Fruit fly (Drosophila melanogaster) whole organism, pupa: Measurements from ENCODE around the gene CG5984.

Experiments used
- CG17806 ChIP-seq: fragments of 200-800 bp; sonication (Bioruptor generic); optimal IDR thresholded peaks from 2 replicates; lab custom pipeline; 2018; ENCODE audit warnings: missing biosample characterization, mild to moderate bottlenecking, missing genetic modification characterization, moderate library complexity
- CG34367 ChIP-seq: fragments of 200-800 bp; sonication (Bioruptor generic); optimal IDR thresholded peaks from 2 replicates; lab custom pipeline; 2018; ENCODE audit warnings: missing biosample characterization, mild to moderate bottlenecking, missing genetic modification characterization
- CG9948 ChIP-seq: fragments of 200-800 bp; sonication (Bioruptor generic); optimal IDR thresholded peaks from 2 replicates; lab custom pipeline; 2018; ENCODE audit warnings: missing biosample characterization, mild to moderate bottlenecking, missing genetic modification characterization, moderate library complexity
- Ets98B ChIP-seq: fragments of 200-800 bp; sonication (Bioruptor generic); IDR thresholded peaks from 2 replicates; pipeline ENCODE4 v1.3.6; 2022; ENCODE audit warnings: missing biosample characterization, missing genetic modification characterization
- Pif1A ChIP-seq: fragments of 200-800 bp; sonication (Bioruptor generic); optimal IDR thresholded peaks from 3 replicates; lab custom pipeline; 2016; ENCODE audit warnings: missing biosample characterization, missing genetic modification characterization

- TF ChIP-seq CG17806 (tag; lab: Kevin White, UChicago) (no peak), Pif1A (GFP tag; lab: Kevin White, UChicago) (no peak), CG34367 (no peak), Ets98B (GFP tag; lab: Robert Waterston, UW) (no peak), CG9948 (tag; lab: Kevin White, UChicago) (no peak)
Observed at dm6 chr3R:27265330-27265729, 17.5 kb upstream of the CG5984 start, which contains the start of the genes CG14262 and CG14260.
